Fruit fly (Drosophila melanogaster) whole organism, prepupa: ENCODE measurements around the gene CG31199.

Experiments used
- CG11902 ChIP-seq: fragments of 200-800 bp; sonication (Bioruptor generic); optimal IDR thresholded peaks from 3 replicates; lab custom pipeline; 2016; ENCODE audit warnings: missing biosample characterization, missing genetic modification characterization
- CG15336 ChIP-seq: fragments of 200-800 bp; sonication (Bioruptor generic); IDR thresholded peaks from 2 replicates; pipeline ENCODE4 v1.3.6; 2022; ENCODE audit warnings: missing biosample characterization, missing genetic modification characterization
- CG1621 ChIP-seq: fragments of 200-800 bp; sonication (Bioruptor generic); optimal IDR thresholded peaks from 3 replicates; lab custom pipeline; 2018; ENCODE audit warnings: missing biosample characterization, mild to moderate bottlenecking, missing genetic modification characterization
- CG3032 ChIP-seq: fragments of 200-800 bp; optimal IDR thresholded peaks from 2 replicates; lab custom pipeline; 2019; ENCODE audit warnings: missing biosample characterization, mild to moderate bottlenecking, missing genetic modification characterization, moderate library complexity
- CG34406 ChIP-seq: fragments of 200-800 bp; sonication (Bioruptor generic); optimal IDR thresholded peaks from 3 replicates; lab custom pipeline; 2016; ENCODE audit warnings: missing biosample characterization, missing genetic modification characterization
- CG4318 ChIP-seq: fragments of 200-800 bp; sonication (Bioruptor generic); optimal IDR thresholded peaks from 3 replicates; lab custom pipeline; 2017; ENCODE audit warnings: missing biosample characterization, mild to moderate bottlenecking, missing genetic modification characterization
- CG6163 ChIP-seq: fragments of 200-800 bp; sonication (Bioruptor generic); IDR thresholded peaks from 3 replicates; pipeline ENCODE4 v1.3.6; 2022; ENCODE audit warnings: missing biosample characterization, missing genetic modification characterization
- CG6276 ChIP-seq: fragments of 200-800 bp; sonication (Bioruptor generic); optimal IDR thresholded peaks from 2 replicates; lab custom pipeline; 2017; ENCODE audit warnings: missing biosample characterization, mild to moderate bottlenecking, missing genetic modification characterization
- CG6792 ChIP-seq: fragments of 200-800 bp; sonication (Bioruptor generic); optimal IDR thresholded peaks from 3 replicates; lab custom pipeline; 2016; ENCODE audit warnings: missing biosample characterization, missing genetic modification characterization
- CG6854 ChIP-seq: fragments of 200-800 bp; sonication (Bioruptor generic); optimal IDR thresholded peaks from 2 replicates; lab custom pipeline; 2017; ENCODE audit warnings: missing biosample characterization, mild to moderate bottlenecking, missing genetic modification characterization
- CG8119 ChIP-seq: fragments of 200-800 bp; sonication (Bioruptor generic); IDR thresholded peaks from 3 replicates; pipeline ENCODE4 v1.3.6; 2022; ENCODE audit warnings: missing biosample characterization, missing genetic modification characterization
- CG8632 ChIP-seq: fragments of 200-800 bp; sonication (Bioruptor generic); optimal IDR thresholded peaks from 3 replicates; lab custom pipeline; 2016; ENCODE audit warnings: missing biosample characterization, missing genetic modification characterization
- CG9139 ChIP-seq: fragments of 200-800 bp; sonication (Bioruptor generic); optimal IDR thresholded peaks from 3 replicates; lab custom pipeline; 2017; ENCODE audit warnings: missing biosample characterization, mild to moderate bottlenecking, missing genetic modification characterization
- Eip78C ChIP-seq: fragments of 200-800 bp; sonication (Bioruptor generic); peaks from one replicate; lab custom pipeline; 2016; ENCODE audit warnings: missing biosample characterization, missing genetic modification characterization
- Eip93F ChIP-seq: fragments of 200-800 bp; sonication (Bioruptor generic); optimal IDR thresholded peaks from 2 replicates; lab custom pipeline; 2016; ENCODE audit warnings: missing biosample characterization, mild to moderate bottlenecking, missing genetic modification characterization
- Gug ChIP-seq: fragments of 200-800 bp; sonication (Bioruptor generic); IDR thresholded peaks from 2 replicates; pipeline ENCODE4 v1.3.6; 2022; ENCODE audit warnings: missing biosample characterization, missing genetic modification characterization
- Hr38 ChIP-seq: sonication (Bioruptor generic); optimal IDR thresholded peaks from 2 replicates; lab custom pipeline; 2016; ENCODE audit warnings: missing biosample characterization, missing genetic modification characterization
- Hr39 ChIP-seq: fragments of 200-800 bp; sonication (Bioruptor generic); optimal IDR thresholded peaks from 2 replicates; lab custom pipeline; 2016; ENCODE audit warnings: missing biosample characterization, missing genetic modification characterization
- Lpt ChIP-seq: fragments of 200-800 bp; sonication (Bioruptor generic); optimal IDR thresholded peaks from 3 replicates; lab custom pipeline; 2016; ENCODE audit warnings: missing biosample characterization, missing genetic modification characterization
- Met ChIP-seq: fragments of 200-800 bp; sonication (Bioruptor generic); optimal IDR thresholded peaks from 3 replicates; lab custom pipeline; 2016; ENCODE audit warnings: missing biosample characterization, missing genetic modification characterization
- Sox14 ChIP-seq: fragments of 200-800 bp; sonication (Bioruptor generic); optimal IDR thresholded peaks from 3 replicates; lab custom pipeline; 2016; ENCODE audit warnings: missing biosample characterization, missing genetic modification characterization
- Sox15 ChIP-seq: fragments of 200-800 bp; sonication (Bioruptor generic); optimal IDR thresholded peaks from 3 replicates; lab custom pipeline; 2016; ENCODE audit warnings: missing biosample characterization, missing genetic modification characterization
- achi ChIP-seq: fragments of 200-800 bp; sonication (Bioruptor generic); optimal IDR thresholded peaks from 3 replicates; lab custom pipeline; 2016; ENCODE audit warnings: missing biosample characterization, missing genetic modification characterization
- cyc ChIP-seq: fragments of 200-800 bp; sonication (Bioruptor generic); optimal IDR thresholded peaks from 3 replicates; lab custom pipeline; 2016; ENCODE audit warnings: missing biosample characterization, missing genetic modification characterization
- dsx ChIP-seq: fragments of 200-800 bp; optimal IDR thresholded peaks from 3 replicates; lab custom pipeline; 2019; ENCODE audit warnings: missing biosample characterization, mild to moderate bottlenecking, missing genetic modification characterization, moderate library complexity; ENCODE audit not compliant: poor library complexity, severe bottlenecking
- eg ChIP-seq: fragments of 200-800 bp; sonication (Bioruptor generic); IDR thresholded peaks from 3 replicates; pipeline ENCODE4 v1.3.6; 2022; ENCODE audit warnings: missing biosample characterization, missing genetic modification characterization
- esn ChIP-seq: fragments of 200-800 bp; sonication (Bioruptor generic); optimal IDR thresholded peaks from 2 replicates; lab custom pipeline; 2016; ENCODE audit warnings: missing biosample characterization, mild to moderate bottlenecking, missing genetic modification characterization, moderate library complexity
- fd59A ChIP-seq: fragments of 200-800 bp; sonication (Bioruptor generic); optimal IDR thresholded peaks from 2 replicates; lab custom pipeline; 2017; ENCODE audit warnings: missing biosample characterization, mild to moderate bottlenecking, missing genetic modification characterization, missing genetic modification reagents
- fkh ChIP-seq: fragments of 200-800 bp; sonication (Bioruptor generic); optimal IDR thresholded peaks from 3 replicates; lab custom pipeline; 2017; ENCODE audit warnings: missing biosample characterization, mild to moderate bottlenecking, missing genetic modification characterization, moderate library complexity
- lz ChIP-seq: fragments of 200-800 bp; sonication (Bioruptor generic); optimal IDR thresholded peaks from 3 replicates; lab custom pipeline; 2016; ENCODE audit warnings: missing biosample characterization, missing genetic modification characterization
- pdm3 ChIP-seq: fragments of 200-800 bp; sonication (Bioruptor generic); optimal IDR thresholded peaks from 3 replicates; lab custom pipeline; 2016; ENCODE audit warnings: missing biosample characterization, missing genetic modification characterization
- spab ChIP-seq: fragments of 200-800 bp; sonication (Bioruptor generic); optimal IDR thresholded peaks from 2 replicates; lab custom pipeline; 2017; ENCODE audit warnings: missing biosample characterization, mild to moderate bottlenecking, missing genetic modification characterization, missing genetic modification reagents
- svp ChIP-seq: fragments of 200-800 bp; sonication (Bioruptor generic); peaks from one replicate; lab custom pipeline; 2016; ENCODE audit warnings: missing biosample characterization, missing genetic modification characterization
- vri ChIP-seq: fragments of 200-800 bp; sonication (Bioruptor generic); optimal IDR thresholded peaks from 3 replicates; lab custom pipeline; 2016; ENCODE audit warnings: missing biosample characterization, mild to moderate bottlenecking, missing genetic modification characterization

CG31199 gene

DNA sequence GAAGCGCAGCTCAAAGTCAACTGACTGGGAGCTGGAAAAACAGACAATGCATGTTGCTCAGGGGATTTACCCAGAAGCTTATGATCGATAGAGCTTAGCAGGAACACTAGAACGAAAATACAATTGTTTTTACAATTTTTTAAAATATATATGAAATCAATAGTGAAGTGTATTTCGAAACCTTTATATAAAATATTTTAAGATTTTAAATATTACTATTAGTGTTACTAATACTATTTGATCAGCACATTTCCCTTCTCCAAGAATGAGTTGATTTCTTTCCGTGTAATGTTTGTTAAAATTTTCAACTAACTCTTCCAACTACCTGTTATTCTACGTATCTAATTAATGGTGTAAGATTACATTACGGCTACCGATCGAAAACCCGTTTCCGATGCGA lies at the start of gene CG31199:
CG31199 (minus strand) TSS at position 101 of the 400 bp plus-strand sequence.
- no peak for TF ChIP-seq pdm3 (GFP tag; lab: Kevin White, UChicago)
- no peak for TF ChIP-seq CG8632 (GFP tag; lab: Kevin White, UChicago)
- TF ChIP-seq esn (GFP tag; lab: Kevin White, UChicago): no peak
- TF ChIP-seq CG3032 (tag; lab: Kevin White, UChicago): no peak
- TF ChIP-seq cyc (GFP tag; lab: Kevin White, UChicago): no peak
- no peak for TF ChIP-seq Hr39 (GFP tag; lab: Kevin White, UChicago)
- TF ChIP-seq lz (GFP tag; lab: Kevin White, UChicago): no peak
- no peak for TF ChIP-seq CG6792 (GFP tag; lab: Kevin White, UChicago)
- no peak for TF ChIP-seq Eip78C
- no peak for TF ChIP-seq Gug
- TF ChIP-seq Hr38: no peak
- no peak for TF ChIP-seq Met (GFP tag; lab: Kevin White, UChicago)
- no peak for TF ChIP-seq CG6854 (GFP tag; lab: Kevin White, UChicago)
- TF ChIP-seq achi (GFP tag; lab: Kevin White, UChicago): no peak
- TF ChIP-seq CG6163 (GFP tag; lab: Robert Waterston, UW): no peak
- no peak for TF ChIP-seq Sox15 (GFP tag; lab: Kevin White, UChicago)

DNA sequence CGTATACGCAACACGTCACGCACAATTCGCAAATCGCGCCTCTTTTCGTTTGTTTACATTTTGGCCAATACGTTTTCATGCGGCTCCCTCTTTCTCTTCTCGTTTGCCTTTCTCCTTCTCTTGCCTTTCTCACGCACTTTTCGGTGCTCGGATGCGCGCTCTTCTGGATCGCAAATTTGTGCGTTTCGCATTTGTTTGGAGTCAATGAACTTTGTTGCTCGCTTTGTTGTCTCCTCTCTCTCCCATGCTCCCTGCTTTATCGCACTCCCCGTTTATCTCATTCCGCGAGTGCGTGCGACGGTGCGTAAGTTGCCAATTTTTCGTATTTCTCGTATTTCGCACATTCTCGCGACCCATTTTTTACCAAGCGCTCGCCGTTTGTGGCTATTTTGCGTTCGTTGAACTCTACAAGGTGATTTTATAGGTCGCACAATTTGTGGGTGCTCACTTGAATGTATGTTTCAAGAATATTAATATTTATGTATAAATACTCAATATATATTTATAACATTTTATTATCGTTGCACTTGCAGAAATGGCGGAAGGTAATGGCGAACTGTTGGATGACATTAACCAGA lies 47.6 kb upstream of the CG31199 start:
- TF ChIP-seq svp (peak; percentile 57), Hr39 (GFP tag; lab: Kevin White, UChicago) (no peak), CG6163 (GFP tag; lab: Robert Waterston, UW) (0 out of 3 replicates have a peak, but pooled peaks have one; percentile 29)

DNA sequence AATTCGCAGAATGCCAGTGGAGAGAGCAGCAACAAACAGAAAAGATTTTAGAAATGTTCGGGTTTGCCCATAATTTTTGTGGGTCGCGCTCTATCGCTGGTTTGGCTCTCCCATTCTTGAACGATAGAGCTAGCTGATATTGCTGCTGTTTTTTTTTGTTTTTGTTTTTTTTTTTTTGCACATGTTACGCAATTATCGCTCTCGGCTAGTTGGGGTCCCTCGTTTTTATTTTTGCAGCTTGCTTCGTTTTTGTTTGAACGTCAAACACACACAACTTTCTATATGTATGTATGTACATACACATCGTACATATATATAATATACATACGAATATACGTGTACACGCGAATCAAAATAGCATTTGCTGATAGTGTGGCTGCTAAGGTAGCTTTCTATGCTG lies 46.8 kb upstream of the CG31199 start:
- peak; percentile 36 for TF ChIP-seq svp
- peak; percentile 77 for TF ChIP-seq CG15336 (GFP tag; lab: Robert Waterston, UW)
- no peak for TF ChIP-seq cyc (GFP tag; lab: Kevin White, UChicago)
- TF ChIP-seq Eip78C: no peak
- TF ChIP-seq CG3032 (tag; lab: Kevin White, UChicago): no peak
- no peak for TF ChIP-seq CG1621 (tag; lab: Kevin White, UChicago)
- TF ChIP-seq CG6163 (GFP tag; lab: Robert Waterston, UW): peak; percentile 43; the same call in 1 of the 3 replicates
- peak; percentile 45 for TF ChIP-seq vri (GFP tag; lab: Kevin White, UChicago)
- peak; percentile 44 for TF ChIP-seq Lpt (GFP tag; lab: Kevin White, UChicago)
- no peak for TF ChIP-seq pdm3 (GFP tag; lab: Kevin White, UChicago)
- TF ChIP-seq CG8119 (GFP tag; lab: Robert Waterston, UW): peak; percentile 62; the same call in 1 of the 3 replicates
- no peak for TF ChIP-seq fd59A (GFP tag; lab: Kevin White, UChicago)
- TF ChIP-seq CG11902 (GFP tag; lab: Kevin White, UChicago): no peak
- peak; percentile 53 for TF ChIP-seq CG6276 (GFP tag; lab: Kevin White, UChicago)
- no peak for TF ChIP-seq fkh (GFP tag; lab: Kevin White, UChicago)
- no peak for TF ChIP-seq spab (GFP tag; lab: Kevin White, UChicago)
- TF ChIP-seq CG4318: no peak

DNA sequence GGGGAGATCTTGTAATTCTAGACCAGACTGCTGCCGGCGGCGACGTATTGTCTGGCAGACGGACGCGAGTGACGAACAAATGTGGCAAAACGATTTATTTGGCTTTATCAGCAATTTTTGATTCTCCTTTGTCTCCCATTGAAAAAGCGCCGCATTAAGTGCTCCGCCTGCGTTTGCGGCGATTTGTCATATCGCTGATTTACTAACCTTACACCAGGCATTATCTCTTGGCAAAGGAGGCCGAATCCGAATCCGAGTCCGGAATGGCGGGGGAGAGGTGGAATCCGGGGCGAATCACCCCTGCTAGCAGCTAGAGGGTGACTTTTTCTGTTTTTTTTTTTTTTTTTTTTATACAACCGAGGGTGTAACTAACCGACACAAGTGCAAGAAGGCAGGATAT lies 44.9 kb upstream of the CG31199 start:
- no peak for TF ChIP-seq CG6792 (GFP tag; lab: Kevin White, UChicago)
- peak; percentile 53 for TF ChIP-seq Sox14 (GFP tag; lab: Kevin White, UChicago)
- TF ChIP-seq Sox15 (GFP tag; lab: Kevin White, UChicago): no peak
- TF ChIP-seq svp: peak; percentile 98
- TF ChIP-seq Met (GFP tag; lab: Kevin White, UChicago): no peak
- TF ChIP-seq Eip93F: peak; percentile 29
- no peak for TF ChIP-seq CG34406 (GFP tag; lab: Kevin White, UChicago)
- TF ChIP-seq esn (GFP tag; lab: Kevin White, UChicago): no peak
- TF ChIP-seq CG9139: no peak
- 0 out of 3 replicates have a peak, but pooled peaks have one; percentile 21 for TF ChIP-seq CG8119 (GFP tag; lab: Robert Waterston, UW)
- TF ChIP-seq dsx (GFP tag; lab: Kevin White, UChicago): no peak
- TF ChIP-seq eg: no peak
